Worm (Caenorhabditis elegans) whole organism, L4 larva: Measurements from ENCODE around the gene F52C9.3.

Source experiments
- F37D6.2 ChIP-seq: sonication (generic microtip); optimal IDR thresholded peaks from 2 replicates; lab custom pipeline; 2016; ENCODE audit warnings: mild to moderate bottlenecking, missing genetic modification characterization, missing compliant biosample characterization
- F49E8.2 ChIP-seq: sonication (generic microtip); optimal IDR thresholded peaks from 2 replicates; lab custom pipeline; 2016; ENCODE audit warnings: missing compliant biosample characterization, mild to moderate bottlenecking, missing genetic modification characterization, borderline replicate concordance
- T20F7.1 ChIP-seq: fragments of 200-800 bp; sonication (Bioruptor generic); optimal IDR thresholded peaks from 2 replicates; lab custom pipeline; 2018; ENCODE audit warnings: mild to moderate bottlenecking, missing genetic modification characterization, missing compliant biosample characterization
- T26A8.4 ChIP-seq: fragments of 200-800 bp; sonication (Bioruptor generic); IDR thresholded peaks from 2 replicates; pipeline ENCODE4 v1.3.6; 2022; ENCODE audit warnings: missing genetic modification characterization, missing compliant biosample characterization
- Y105C5A.15 ChIP-seq: fragments of 200-800 bp; sonication (Bioruptor generic); IDR thresholded peaks from 2 replicates; pipeline ENCODE4 v1.3.6; 2022; ENCODE audit warnings: missing genetic modification characterization, missing compliant biosample characterization
- Y48G9A.11 ChIP-seq: fragments of 200-800 bp; sonication (Bioruptor generic); IDR thresholded peaks from 2 replicates; pipeline ENCODE4 v1.3.6; 2022; ENCODE audit warnings: missing genetic modification reagents, missing genetic modification characterization, missing compliant biosample characterization
- Y5F2A.4 ChIP-seq: fragments of 200-800 bp; sonication (Bioruptor generic); optimal IDR thresholded peaks from 2 replicates; lab custom pipeline; 2018; ENCODE audit warnings: mild to moderate bottlenecking, missing genetic modification characterization, missing compliant biosample characterization
- Y75B8A.6 ChIP-seq: fragments of 200-800 bp; sonication (Bioruptor generic); IDR thresholded peaks from 2 replicates; pipeline ENCODE4 v1.3.6; 2022; ENCODE audit warnings: missing genetic modification reagents, missing genetic modification characterization, missing compliant biosample characterization
- aha-1 ChIP-seq: fragments of 150-350 bp; peaks from one replicate; lab custom pipeline; 2014; ENCODE audit warnings: missing biosample characterization, missing genetic modification characterization
- ama-1 ChIP-seq: fragments of 150-350 bp; optimal IDR thresholded peaks from 2 replicates; lab custom pipeline; 2014; ENCODE audit warnings: inconsistent platforms, mixed read lengths
- arid-1 ChIP-seq: fragments of 200-800 bp; sonication (Bioruptor generic); conservative IDR thresholded peaks from 2 replicates; pipeline ENCODE4 v1.3.6; 2022; ENCODE audit warnings: missing genetic modification reagents, missing genetic modification characterization, missing compliant biosample characterization
- ceh-28 ChIP-seq: fragments of 150-350 bp; optimal IDR thresholded peaks from 2 replicates; lab custom pipeline; 2014; ENCODE audit warnings: missing biosample characterization, missing genetic modification reagents, missing genetic modification characterization
- ceh-82 ChIP-seq: sonication (generic microtip); optimal IDR thresholded peaks from 2 replicates; lab custom pipeline; 2017; ENCODE audit warnings: missing biosample characterization, missing genetic modification characterization
- cey-2 ChIP-seq: sonication (generic microtip); optimal IDR thresholded peaks from 3 replicates; lab custom pipeline; 2017; ENCODE audit warnings: missing genetic modification characterization, mild to moderate bottlenecking, missing compliant biosample characterization, antibody characterized with exemption, borderline replicate concordance; ENCODE audit not compliant: insufficient read depth
- daf-12 ChIP-seq: fragments of 150-350 bp; optimal IDR thresholded peaks from 2 replicates; lab custom pipeline; 2014; ENCODE audit warnings: missing biosample characterization, missing genetic modification reagents, missing genetic modification characterization
- daf-16 ChIP-seq, 3 experiments: sonication (generic microtip); optimal IDR thresholded peaks; 2 replicates each; lab custom pipeline; 2016 to 2017; ENCODE audit warnings: missing genetic modification characterization in 3 of 3, missing genetic modification reagents in 3 of 3, mild to moderate bottlenecking in 2 of 3, missing compliant biosample characterization in 2 of 3, missing biosample characterization in 1 of 3, moderate library complexity in 1 of 3
- dmd-6 ChIP-seq: fragments of 200-800 bp; sonication (Bioruptor generic); IDR thresholded peaks from 2 replicates; pipeline ENCODE4 v1.3.6; 2022; ENCODE audit warnings: missing genetic modification reagents, missing genetic modification characterization, missing compliant biosample characterization
- dpl-1 ChIP-seq: fragments of 150-350 bp; optimal IDR thresholded peaks from 2 replicates; lab custom pipeline; 2014; ENCODE audit warnings: missing biosample characterization, missing genetic modification reagents, missing genetic modification characterization
- dve-1 ChIP-seq: sonication (generic microtip); optimal IDR thresholded peaks from 2 replicates; lab custom pipeline; 2017; ENCODE audit warnings: antibody characterized with exemption, mild to moderate bottlenecking, missing genetic modification characterization, missing compliant biosample characterization; ENCODE audit not compliant: insufficient read depth
- fkh-10 ChIP-seq: fragments of 150-350 bp; optimal IDR thresholded peaks from 2 replicates; lab custom pipeline; 2014; ENCODE audit warnings: missing biosample characterization, missing genetic modification reagents, missing genetic modification characterization
- fos-1 ChIP-seq: fragments of 150-350 bp; optimal IDR thresholded peaks from 2 replicates; lab custom pipeline; 2014; ENCODE audit warnings: missing biosample characterization, missing genetic modification characterization
- gei-8 ChIP-seq: fragments of 200-800 bp; sonication (Bioruptor generic); optimal IDR thresholded peaks from 2 replicates; lab custom pipeline; 2018; ENCODE audit warnings: mild to moderate bottlenecking, missing genetic modification characterization, missing compliant biosample characterization
- hlh-30 ChIP-seq: sonication (generic microtip); optimal IDR thresholded peaks from 2 replicates; lab custom pipeline; 2017; ENCODE audit warnings: antibody characterized with exemption, mild to moderate bottlenecking, missing genetic modification characterization, missing compliant biosample characterization; ENCODE audit not compliant: insufficient read depth
- hmg-1.1 ChIP-seq: fragments of 200-800 bp; sonication (Bioruptor generic); IDR thresholded peaks from 2 replicates; pipeline ENCODE4 v1.3.6; 2022; ENCODE audit warnings: missing genetic modification reagents, missing genetic modification characterization, missing compliant biosample characterization
- lim-7 ChIP-seq: fragments of 200-800 bp; sonication (Bioruptor generic); IDR thresholded peaks from 2 replicates; pipeline ENCODE4 v1.3.6; 2022; ENCODE audit warnings: missing genetic modification characterization, missing compliant biosample characterization
- lin-1 ChIP-seq: fragments of 200-800 bp; sonication (Bioruptor generic); IDR thresholded peaks from 2 replicates; pipeline ENCODE4 v1.3.6; 2022; ENCODE audit warnings: missing genetic modification reagents, missing genetic modification characterization, missing compliant biosample characterization
- lin-13 ChIP-seq: fragments of 150-350 bp; optimal IDR thresholded peaks from 2 replicates; lab custom pipeline; 2014; ENCODE audit warnings: missing biosample characterization, missing genetic modification reagents, missing genetic modification characterization
- lin-38 ChIP-seq: fragments of 200-800 bp; sonication (Bioruptor generic); IDR thresholded peaks from 2 replicates; pipeline ENCODE4 v1.3.6; 2022; ENCODE audit warnings: missing genetic modification reagents, missing genetic modification characterization, missing compliant biosample characterization
- lsy-2 ChIP-seq, 2 experiments: fragments of 150-350 bp in 1 of 2; sonication (generic microtip) in 1 of 2; optimal IDR thresholded peaks; 2 replicates each; lab custom pipeline; 2014 to 2017; ENCODE audit warnings: missing biosample characterization in 2 of 2, missing genetic modification characterization in 2 of 2
- mdt-29 ChIP-seq: fragments of 200-800 bp; sonication (Bioruptor generic); IDR thresholded peaks from 2 replicates; pipeline ENCODE4 v1.3.6; 2022; ENCODE audit warnings: missing genetic modification reagents, missing genetic modification characterization, missing compliant biosample characterization
- mes-2 ChIP-seq: sonication (generic microtip); optimal IDR thresholded peaks from 2 replicates; lab custom pipeline; 2016; ENCODE audit warnings: missing genotype, mild to moderate bottlenecking, missing genetic modification characterization, missing compliant biosample characterization; ENCODE audit not compliant: poor library complexity, severe bottlenecking
- mxl-3 ChIP-seq: fragments of 200-800 bp; sonication (Bioruptor generic); optimal IDR thresholded peaks from 2 replicates; lab custom pipeline; 2018; ENCODE audit warnings: mild to moderate bottlenecking, missing genetic modification characterization, missing compliant biosample characterization
- nhr-41 ChIP-seq: fragments of 200-800 bp; sonication (Bioruptor generic); IDR thresholded peaks from 2 replicates; pipeline ENCODE4 v1.3.6; 2022; ENCODE audit warnings: missing genetic modification reagents, missing genetic modification characterization, missing compliant biosample characterization
- nhr-48 ChIP-seq: sonication (generic microtip); optimal IDR thresholded peaks from 2 replicates; lab custom pipeline; 2016; ENCODE audit warnings: mild to moderate bottlenecking, missing genetic modification characterization, missing compliant biosample characterization
- nhr-6 ChIP-seq: fragments of 150-350 bp; optimal IDR thresholded peaks from 2 replicates; lab custom pipeline; 2014; ENCODE audit warnings: missing biosample characterization, missing genetic modification characterization
- pha-4 ChIP-seq, 2 experiments: fragments of 150-350 bp in 1 of 2; fragments of 200-800 bp in 1 of 2; sonication (Bioruptor generic) in 1 of 2; IDR thresholded peaks in 1 of 2; optimal IDR thresholded peaks in 1 of 2; 2 replicates each; pipeline versions ENCODE4 v1.3.6 to Lab custom; 2014 to 2022; ENCODE audit warnings: missing genetic modification characterization in 2 of 2, missing genetic modification reagents in 2 of 2, missing biosample characterization in 1 of 2, missing compliant biosample characterization in 1 of 2
- php-3 ChIP-seq: fragments of 200-800 bp; sonication (Bioruptor generic); IDR thresholded peaks from 2 replicates; pipeline ENCODE4 v1.3.6; 2022; ENCODE audit warnings: missing genetic modification reagents, missing genetic modification characterization, missing compliant biosample characterization
- skn-1 ChIP-seq: fragments of 150-350 bp; optimal IDR thresholded peaks from 2 replicates; lab custom pipeline; 2014; ENCODE audit warnings: missing biosample characterization, missing genetic modification characterization
- spr-1 ChIP-seq: sonication (generic microtip); optimal IDR thresholded peaks from 2 replicates; lab custom pipeline; 2016; ENCODE audit warnings: mild to moderate bottlenecking, missing genetic modification characterization, missing compliant biosample characterization
- spr-3 ChIP-seq: fragments of 200-800 bp; sonication (Bioruptor generic); optimal IDR thresholded peaks from 2 replicates; lab custom pipeline; 2018; ENCODE audit warnings: mild to moderate bottlenecking, missing genetic modification characterization, missing compliant biosample characterization
- unc-62 ChIP-seq, 3 experiments: fragments of 150-350 bp in 1 of 3; sonication (generic microtip); optimal IDR thresholded peaks in 2 of 3; peaks in 1 of 3; 1 replicate in 1 of 3; 2 replicates in 2 of 3; lab custom pipeline; 2014 to 2017; ENCODE audit warnings: missing biosample characterization in 3 of 3, missing genetic modification characterization in 3 of 3, missing genetic modification reagents in 3 of 3, missing genotype in 1 of 3
- zip-2 ChIP-seq: fragments of 150-350 bp; optimal IDR thresholded peaks from 2 replicates; lab custom pipeline; 2014; ENCODE audit warnings: missing biosample characterization, missing genetic modification characterization
- ztf-7 ChIP-seq: fragments of 150-350 bp; optimal IDR thresholded peaks from 2 replicates; lab custom pipeline; 2014; ENCODE audit warnings: missing biosample characterization, missing genetic modification characterization

F52C9.3 gene

ce11 chrIII:5321661-5322060 is at the start of gene F52C9.3:
F52C9.3 (plus strand) TSS chrIII:5321885.
- TF ChIP-seq mdt-29 (GFP tag; lab: Robert Waterston, UW) (no peak), Y5F2A.4 (no peak), arid-1 (GFP tag; lab: Robert Waterston, UW) (no peak), daf-12 (tag; lab: Kevin White, UChicago) (no peak), mes-2 (peak; percentile 1), unc-62 (GFP tag; optimal IDR thresholded peaks at IDR 0.05 in 1 of 2; lab: Kevin White, UChicago) (peak in 1 of 2 experiments; percentile 42), unc-62 (tag; optimal IDR thresholded peaks at IDR 0.05; lab: Kevin White, UChicago) (no peak), aha-1 (tag; lab: Kevin White, UChicago) (peak; percentile 80), ama-1 (peak; percentile 82), ceh-82 (tag; lab: Kevin White, UChicago) (no peak), daf-16 (GFP tag; optimal IDR thresholded peaks at IDR 0.05; lab: Kevin White, UChicago) (no peak), daf-16 (tag; optimal IDR thresholded peaks at IDR 0.05; lab: Kevin White, UChicago) (peak; percentile 23), T26A8.4 (GFP tag; lab: Robert Waterston, UW) (0 out of 2 replicates have a peak, but pooled peaks have one; percentile 39)

- TF ChIP-seq nhr-41 (GFP tag; lab: Robert Waterston, UW) (no peak), aha-1 (tag; lab: Kevin White, UChicago) (peak; percentile 19), F37D6.2 (tag; lab: Kevin White, UChicago) (no peak), hlh-30 (tag; lab: Kevin White, UChicago) (no peak), F49E8.2 (tag; lab: Kevin White, UChicago) (peak; percentile 81), ama-1 (peak; percentile 9), Y75B8A.6 (peak; percentile 54; the same call in 1 of the 2 replicates), cey-2 (tag; lab: Kevin White, UChicago) (no peak), lin-13 (GFP tag; lab: Kevin White, UChicago) (no peak), lim-7 (no peak), ceh-28 (tag; lab: Kevin White, UChicago) (no peak), dpl-1 (GFP tag; lab: Kevin White, UChicago) (no peak), dve-1 (tag; lab: Kevin White, UChicago) (peak; percentile 11), daf-16 (GFP tag; optimal IDR thresholded peaks at IDR 0.05; lab: Kevin White, UChicago) (no peak), daf-16 (tag; optimal IDR thresholded peaks at IDR 0.05; lab: Kevin White, UChicago) (peak; percentile 0), php-3 (GFP tag; lab: Robert Waterston, UW) (no peak), spr-1 (tag; lab: Kevin White, UChicago) (no peak), T26A8.4 (GFP tag; lab: Robert Waterston, UW) (peak; percentile 62; the same call in 1 of the 2 replicates), nhr-6 (no peak), skn-1 (no peak), fos-1 (tag; lab: Kevin White, UChicago) (no peak), hmg-1.1 (GFP tag; lab: Robert Waterston, UW) (0 out of 2 replicates have a peak, but pooled peaks have one; percentile 21), Y48G9A.11 (GFP tag; lab: Robert Waterston, UW) (peak; percentile 65; the same call in 1 of the 2 replicates), lsy-2 (tag; optimal IDR thresholded peaks at IDR 0.05; lab: Kevin White, UChicago) (peak in 1 of 2 experiments; percentile 49), lin-38 (peak; percentile 54), mxl-3 (GFP tag; lab: Kevin White, UChicago) (no peak), spr-3 (GFP tag; lab: Kevin White, UChicago) (peak; percentile 10), gei-8 (GFP tag; lab: Kevin White, UChicago) (no peak), fkh-10 (GFP tag; lab: Kevin White, UChicago) (no peak), Y105C5A.15 (GFP tag; lab: Robert Waterston, UW) (no peak), pha-4 (GFP tag; IDR thresholded peaks at IDR 0.05; lab: Robert Waterston, UW) (peak; percentile 43; the same call in 1 of the 2 replicates), pha-4 (tag; optimal IDR thresholded peaks at IDR 0.05; lab: Kevin White, UChicago) (no peak), dmd-6 (0 out of 2 replicates have a peak, but pooled peaks have one; percentile 6), ztf-7 (no peak), T20F7.1 (GFP tag; lab: Kevin White, UChicago) (peak; percentile 3), lin-1 (GFP tag; lab: Robert Waterston, UW) (0 out of 2 replicates have a peak, but pooled peaks have one; percentile 36), daf-12 (tag; lab: Kevin White, UChicago) (no peak), nhr-48 (no peak), zip-2 (tag; lab: Kevin White, UChicago) (no peak)
- TF ChIP-seq, all 104 proteins: peak for 16
These were observed 48.3 kb upstream of the F52C9.3 start, which contains the start of gene ztf-8 for ce11 chrIII:5273396-5273857. ztf-8 (minus strand) TSS chrIII:5273471.
